Fruit fly (Drosophila melanogaster) whole organism, prepupa: ENCODE results near the gene Tsp68C.

Experiments
- CG11762 ChIP-seq: fragments of 200-800 bp; sonication (Bioruptor generic); optimal IDR thresholded peaks from 3 replicates; lab custom pipeline; 2016; ENCODE audit warnings: missing biosample characterization, missing genetic modification characterization; ENCODE audit not compliant: insufficient read depth
- CG1621 ChIP-seq: fragments of 200-800 bp; sonication (Bioruptor generic); optimal IDR thresholded peaks from 3 replicates; lab custom pipeline; 2018; ENCODE audit warnings: missing biosample characterization, mild to moderate bottlenecking, missing genetic modification characterization
- CG6163 ChIP-seq: fragments of 200-800 bp; sonication (Bioruptor generic); IDR thresholded peaks from 3 replicates; pipeline ENCODE4 v1.3.6; 2022; ENCODE audit warnings: missing biosample characterization, missing genetic modification characterization
- Eip93F ChIP-seq: fragments of 200-800 bp; sonication (Bioruptor generic); optimal IDR thresholded peaks from 2 replicates; lab custom pipeline; 2016; ENCODE audit warnings: missing biosample characterization, mild to moderate bottlenecking, missing genetic modification characterization
- Gug ChIP-seq: fragments of 200-800 bp; sonication (Bioruptor generic); IDR thresholded peaks from 2 replicates; pipeline ENCODE4 v1.3.6; 2022; ENCODE audit warnings: missing biosample characterization, missing genetic modification characterization
- Sox102F ChIP-seq: fragments of 200-800 bp; sonication (Bioruptor generic); optimal IDR thresholded peaks from 2 replicates; lab custom pipeline; 2016; ENCODE audit warnings: missing biosample characterization, mild to moderate bottlenecking, missing genetic modification characterization
- acj6 ChIP-seq: fragments of 200-800 bp; sonication (Bioruptor generic); optimal IDR thresholded peaks from 3 replicates; lab custom pipeline; 2016; ENCODE audit warnings: missing biosample characterization, missing genetic modification characterization
- fd59A ChIP-seq: fragments of 200-800 bp; sonication (Bioruptor generic); optimal IDR thresholded peaks from 2 replicates; lab custom pipeline; 2017; ENCODE audit warnings: missing biosample characterization, mild to moderate bottlenecking, missing genetic modification characterization, missing genetic modification reagents

- TF ChIP-seq CG11762, result no peak
- TF ChIP-seq CG6163 (GFP tag; lab: Robert Waterston, UW), result no peak
- TF ChIP-seq acj6 (GFP tag; lab: Kevin White, UChicago), result no peak
- TF ChIP-seq Gug (GFP tag; lab: Robert Waterston, UW), result no peak
- TF ChIP-seq CG1621 (tag; lab: Kevin White, UChicago), result no peak
- TF ChIP-seq Sox102F (GFP tag; lab: Kevin White, UChicago), result no peak
- TF ChIP-seq Eip93F (GFP tag; lab: Kevin White, UChicago), result no peak
- TF ChIP-seq fd59A (GFP tag; lab: Kevin White, UChicago), result no peak
Measured at dm6 chr3L:13865484-13865883, 22.0 kb downstream of the Tsp68C start.
